Worm (Caenorhabditis elegans): Measurements from ENCODE around the gene timm-17B.1.

timm-17B.1 gene

DNA sequence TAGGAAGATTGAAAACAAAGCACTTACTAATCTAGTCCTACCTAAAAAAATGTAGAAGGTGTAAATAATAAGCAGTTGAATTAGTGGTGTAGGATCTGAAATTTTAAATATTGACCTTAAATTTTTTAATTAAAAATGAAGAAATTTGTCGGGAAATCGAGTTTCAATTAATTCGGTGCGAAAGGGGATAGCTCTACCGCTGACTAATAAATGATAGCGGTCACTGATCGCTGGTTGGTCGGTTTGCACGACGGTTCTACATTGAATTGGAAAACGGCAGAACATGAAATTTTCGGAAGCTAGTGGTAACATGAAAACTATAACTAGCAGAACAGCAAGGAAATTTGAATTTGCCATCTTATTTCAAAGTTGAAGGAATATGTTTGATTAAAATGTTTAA is 34.8 kb upstream of the timm-17B.1 start, which contains the start of gene set-15:
TSS of gene set-15 (minus strand) at position 101 of the 400 bp plus-strand sequence.
- TF ChIP-seq fkh-10 (GFP tag; optimal IDR thresholded peaks at IDR 0.05) (no peak), Y116A8C.19 (tag; optimal IDR thresholded peaks at IDR 0.05; ENCODE audit: borderline replicate concordance) (no peak), efl-3 (GFP tag; optimal IDR thresholded peaks at IDR 0.05) (no peak), lin-35 (GFP tag; optimal IDR thresholded peaks at IDR 0.05) (no peak), nhr-47 (tag; optimal IDR thresholded peaks at IDR 0.05) (no peak), nhr-12 (tag; optimal IDR thresholded peaks at IDR 0.05) (no peak), unc-98 (GFP tag; IDR thresholded peaks at IDR 0.05) (no peak), fkh-8 (tag; optimal IDR thresholded peaks at IDR 0.05) (no peak), nhr-237 (tag; optimal IDR thresholded peaks at IDR 0.05) (no peak), nhr-20 (tag; optimal IDR thresholded peaks at IDR 0.05) (no peak), elt-3 (tag; optimal IDR thresholded peaks at IDR 0.05) (no peak), pag-3 (tag; optimal IDR thresholded peaks at IDR 0.05; ENCODE audit: borderline replicate concordance, insufficient read depth) (no peak)

DNA sequence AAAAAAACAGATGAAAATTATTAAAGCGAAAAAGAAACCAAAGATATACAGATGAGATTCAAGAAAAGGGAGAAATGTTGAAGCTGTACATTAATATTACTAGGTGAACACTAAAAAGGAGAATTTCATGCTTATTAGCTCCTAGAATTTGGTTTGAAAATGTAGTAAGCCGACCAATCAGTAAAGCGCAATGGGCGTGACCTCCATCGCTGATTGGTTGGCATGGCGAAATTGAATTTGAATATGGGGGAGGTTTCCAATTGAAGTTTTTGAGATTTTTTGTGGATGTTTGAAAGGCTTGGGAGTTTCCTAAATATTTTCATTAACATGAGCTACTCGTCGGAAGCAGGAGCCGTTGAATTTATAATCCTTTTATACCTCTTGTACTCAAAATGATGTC is 31.2 kb upstream of the timm-17B.1 start:
- TF ChIP-seq xbp-1 (tag; optimal IDR thresholded peaks at IDR 0.05), result peak; percentile 6
- no peak for TF ChIP-seq swsn-7 (tag; optimal IDR thresholded peaks at IDR 0.05)

DNA sequence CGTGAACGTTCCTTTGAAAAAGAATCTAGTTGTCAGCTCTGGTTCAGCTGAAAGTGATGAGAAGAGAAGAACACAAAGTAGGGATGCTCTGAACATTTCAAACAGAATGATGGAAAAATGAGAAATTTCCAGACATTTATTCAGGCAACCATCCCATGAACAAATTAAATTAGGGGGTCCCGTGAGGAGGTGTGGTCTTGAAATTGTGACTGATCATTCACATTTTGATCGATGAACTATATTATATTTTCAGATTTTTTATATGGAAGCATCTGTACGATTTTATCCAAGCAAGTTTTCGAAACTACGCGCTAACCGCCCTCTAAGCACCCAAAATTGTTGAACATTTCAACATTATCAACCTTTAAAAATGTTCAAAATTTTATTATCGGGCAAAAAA is 30.7 kb upstream of the timm-17B.1 start, which contains the start of gene R11E3.19:
TSS of gene R11E3.19 (minus strand) at position 101 of the 400 bp plus-strand sequence.
- TF ChIP-seq aly-2 (tag; optimal IDR thresholded peaks at IDR 0.05), result no peak
- TF ChIP-seq nhr-11 (tag; optimal IDR thresholded peaks at IDR 0.05), result no peak
- no peak for TF ChIP-seq blmp-1 (tag; optimal IDR thresholded peaks at IDR 0.05)
- no peak for TF ChIP-seq jun-1 (tag; optimal IDR thresholded peaks at IDR 0.05)
- TF ChIP-seq skn-1 (tag; optimal IDR thresholded peaks at IDR 0.05), result no peak
- TF ChIP-seq efl-3 (GFP tag; optimal IDR thresholded peaks at IDR 0.05), result no peak
- no peak for TF ChIP-seq F16B12.6 (tag; optimal IDR thresholded peaks at IDR 0.05)
- no peak for TF ChIP-seq nhr-28 (tag; optimal IDR thresholded peaks at IDR 0.05)

DNA sequence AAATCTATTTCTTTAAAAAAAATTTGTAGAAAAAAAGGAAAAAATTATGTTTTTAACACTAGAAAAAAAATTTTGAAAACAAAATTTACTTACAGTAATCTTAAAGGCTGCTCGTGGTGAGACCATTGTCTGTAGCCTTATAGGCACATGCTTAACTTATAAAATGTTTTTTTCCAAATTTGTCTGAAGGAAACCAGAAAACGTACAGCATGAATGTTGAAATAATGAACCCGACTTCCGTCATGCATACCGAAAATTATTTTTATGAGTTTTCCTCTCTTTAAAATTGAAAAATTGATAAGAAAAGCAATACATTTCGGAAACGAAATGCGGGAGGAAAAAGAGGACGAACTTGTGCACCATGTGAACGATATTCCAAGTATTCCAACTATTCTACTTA is 26.5 kb upstream of the timm-17B.1 start, which contains the start of gene R11E3.2:
TSS of gene R11E3.2 (plus strand) at position 301 of the 400 bp plus-strand sequence.
- no peak for TF ChIP-seq efl-1 (optimal IDR thresholded peaks at IDR 0.05)
- no peak for TF ChIP-seq efl-1 (GFP tag; optimal IDR thresholded peaks at IDR 0.05 in 1 of 2)
- no peak for TF ChIP-seq ceh-8 (GFP tag; optimal IDR thresholded peaks at IDR 0.05)
- no peak for TF ChIP-seq pqm-1 (tag; optimal IDR thresholded peaks at IDR 0.05)
- TF ChIP-seq ceh-63 (GFP tag; optimal IDR thresholded peaks at IDR 0.05), result no peak
- TF ChIP-seq ceh-90 (tag; optimal IDR thresholded peaks at IDR 0.05), result no peak
- TF ChIP-seq nhr-19 (GFP tag; conservative IDR thresholded peaks at IDR 0.05), result no peak
- no peak for TF ChIP-seq nhr-12 (tag; optimal IDR thresholded peaks at IDR 0.05)
- no peak for TF ChIP-seq unc-98 (GFP tag; IDR thresholded peaks at IDR 0.05)
- no peak for TF ChIP-seq C34B4.2 (tag; optimal IDR thresholded peaks at IDR 0.05)
- TF ChIP-seq ceh-82 (tag; optimal IDR thresholded peaks at IDR 0.05), result no peak
- no peak for TF ChIP-seq nhr-85 (tag)
- no peak for TF ChIP-seq unc-62 (GFP tag; optimal IDR thresholded peaks at IDR 0.05)
- no peak for TF ChIP-seq pag-3 (tag; optimal IDR thresholded peaks at IDR 0.05; ENCODE audit: borderline replicate concordance, insufficient read depth)
- TF ChIP-seq grh-1 (GFP tag; IDR thresholded peaks at IDR 0.05), result no peak
- no peak for TF ChIP-seq mep-1 (tag; optimal IDR thresholded peaks at IDR 0.05)
- no peak for TF ChIP-seq fkh-10 (GFP tag; optimal IDR thresholded peaks at IDR 0.05)
- no peak for TF ChIP-seq ama-1 (optimal IDR thresholded peaks at IDR 0.05)
- TF ChIP-seq sup-37 (GFP tag; optimal IDR thresholded peaks at IDR 0.05), result no peak

DNA sequence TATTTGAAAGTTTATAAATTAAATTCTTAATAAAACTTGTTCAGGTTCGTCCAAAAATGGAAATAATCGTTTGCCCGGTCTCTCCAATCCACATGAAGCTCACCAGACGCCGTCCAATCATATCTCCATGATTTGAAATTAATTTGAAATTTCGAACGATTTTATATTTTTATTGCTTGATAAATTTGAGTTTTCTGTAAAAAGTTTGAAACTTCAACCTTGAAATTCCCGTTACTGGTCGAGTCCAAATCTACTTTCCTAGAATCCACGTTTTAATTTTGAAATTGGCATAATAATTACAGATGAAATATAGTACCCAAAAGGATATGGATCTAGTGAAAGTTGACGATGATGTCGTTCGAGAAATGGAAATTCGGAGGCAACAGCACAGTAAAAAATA is 19.1 kb upstream of the timm-17B.1 start, which contains the start of gene npp-26:
TSS of gene npp-26 (plus strand) at position 301 of the 400 bp plus-strand sequence.
- no peak for TF ChIP-seq lin-14 (GFP tag; optimal IDR thresholded peaks at IDR 0.05)
- no peak for TF ChIP-seq tlp-1 (tag; optimal IDR thresholded peaks at IDR 0.05)
- no peak for TF ChIP-seq F16B12.6 (tag; optimal IDR thresholded peaks at IDR 0.05)
